Worm (Caenorhabditis elegans) whole organism, mixed stage, embryonic: ENCODE measurements around the gene dnj-25.

Source experiments
- ceh-43 ChIP-seq: fragments of 200-800 bp; sonication (Bioruptor generic); optimal IDR thresholded peaks from 2 replicates; lab custom pipeline; 2018; ENCODE audit warnings: mild to moderate bottlenecking, missing genetic modification characterization, moderate library complexity, missing compliant biosample characterization
- ces-1 ChIP-seq: fragments of 150-350 bp; optimal IDR thresholded peaks from 2 replicates; lab custom pipeline; 2014; ENCODE audit warnings: missing biosample characterization, missing genetic modification reagents, missing genetic modification characterization
- elt-1 ChIP-seq: sonication (generic microtip); optimal IDR thresholded peaks from 2 replicates; lab custom pipeline; 2017; ENCODE audit warnings: missing genetic modification characterization, mild to moderate bottlenecking, missing compliant biosample characterization, antibody characterized with exemption, moderate library complexity, borderline replicate concordance; ENCODE audit not compliant: insufficient read depth
- lin-13 ChIP-seq: fragments of 150-350 bp; optimal IDR thresholded peaks from 2 replicates; lab custom pipeline; 2014; ENCODE audit warnings: missing biosample characterization, missing genetic modification characterization
- mep-1 ChIP-seq: fragments of 150-350 bp; optimal IDR thresholded peaks from 2 replicates; lab custom pipeline; 2017; ENCODE audit warnings: missing biosample characterization, missing genetic modification reagents, missing genetic modification characterization, inconsistent platforms
- nhr-237 ChIP-seq: fragments of 150-350 bp; optimal IDR thresholded peaks from 2 replicates; lab custom pipeline; 2014; ENCODE audit warnings: missing biosample characterization, missing genetic modification characterization
- nhr-28 ChIP-seq: fragments of 150-350 bp; optimal IDR thresholded peaks from 2 replicates; lab custom pipeline; 2014; ENCODE audit warnings: missing biosample characterization, missing genetic modification characterization
- nhr-76 ChIP-seq: sonication (generic microtip); optimal IDR thresholded peaks from 2 replicates; lab custom pipeline; 2017; ENCODE audit warnings: missing biosample characterization, missing genetic modification characterization
- pha-4 ChIP-seq: fragments of 150-350 bp; optimal IDR thresholded peaks from 2 replicates; lab custom pipeline; 2018; ENCODE audit warnings: missing biosample characterization, missing genetic modification reagents, missing genetic modification characterization
- snpc-4 ChIP-seq: fragments of 150-350 bp; optimal IDR thresholded peaks from 2 replicates; lab custom pipeline; 2014; ENCODE audit warnings: missing biosample characterization, missing genetic modification characterization
- zip-8 ChIP-seq: fragments of 150-350 bp; optimal IDR thresholded peaks from 2 replicates; lab custom pipeline; 2014; ENCODE audit warnings: missing biosample characterization, missing genetic modification characterization
- ztf-11 ChIP-seq: fragments of 150-350 bp; optimal IDR thresholded peaks from 2 replicates; lab custom pipeline; 2014; ENCODE audit warnings: missing biosample characterization, missing genetic modification characterization

DNA sequence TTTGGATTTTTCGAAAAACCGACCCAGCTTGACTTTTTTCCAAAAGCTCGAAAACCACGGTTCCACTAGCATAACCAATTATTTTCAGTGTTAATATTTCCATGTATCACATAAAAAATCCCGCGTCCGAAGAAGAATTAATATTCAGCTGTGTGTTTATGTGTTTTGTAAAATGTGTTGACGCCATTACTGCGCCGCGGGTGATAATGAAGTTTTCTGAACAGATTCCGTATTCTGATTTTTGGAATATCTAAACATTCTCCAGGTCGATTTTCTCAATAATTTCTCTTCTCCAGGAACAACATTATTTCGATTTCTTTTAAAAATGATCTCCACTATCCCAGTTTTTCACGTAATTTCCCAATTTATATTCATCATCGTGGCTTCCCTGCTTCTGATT, 9.5 kb downstream of the dnj-25 start, which contains the start of gene srxa-6:
- no peak for TF ChIP-seq nhr-76
- TF ChIP-seq mep-1 (tag; lab: Kevin White, UChicago): no peak
- no peak for TF ChIP-seq elt-1 (tag; lab: Kevin White, UChicago)
- no peak for TF ChIP-seq ces-1
- TF ChIP-seq nhr-237: no peak
- no peak for TF ChIP-seq pha-4
- no peak for TF ChIP-seq lin-13 (tag; lab: Kevin White, UChicago)
- no peak for TF ChIP-seq ceh-43 (GFP tag; lab: Kevin White, UChicago)
- no peak for TF ChIP-seq zip-8 (tag; lab: Kevin White, UChicago)
- no peak for TF ChIP-seq ztf-11 (tag; lab: Kevin White, UChicago)
- TF ChIP-seq snpc-4 (tag; lab: Kevin White, UChicago): no peak
- no peak for TF ChIP-seq nhr-28
